Worm (Caenorhabditis elegans): ENCODE measurements around the gene nhr-239.

DNA sequence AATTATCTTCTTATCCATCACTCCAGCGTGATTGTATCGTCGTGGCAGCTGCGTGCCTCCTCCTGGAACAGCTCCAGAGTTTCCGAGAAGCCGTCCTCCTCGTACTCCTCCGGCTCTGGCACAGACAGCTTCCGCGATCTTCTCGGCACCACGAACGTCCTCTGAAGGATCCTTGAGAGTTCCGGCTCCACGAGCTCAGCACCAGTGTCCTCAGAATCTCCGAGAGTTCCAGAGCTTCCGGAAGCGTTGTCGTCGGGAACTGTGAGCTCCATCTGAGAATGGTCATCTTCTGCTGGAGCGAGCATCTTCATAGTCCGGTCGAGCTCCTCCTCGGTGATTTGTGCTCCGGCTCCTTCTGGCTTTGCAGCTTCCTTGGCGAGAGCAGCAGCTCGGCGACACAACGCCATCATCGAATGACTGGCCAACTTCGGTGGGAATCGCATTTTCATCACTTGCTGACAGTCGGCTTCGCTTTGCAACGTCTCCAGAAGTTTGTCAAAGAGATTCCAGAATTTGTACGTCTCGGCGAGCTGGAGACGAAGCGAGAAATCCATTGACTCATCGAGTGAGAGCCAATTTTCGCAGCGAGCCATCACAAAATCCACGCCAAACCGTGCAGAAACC is 1.6 kb downstream of the nhr-239 start:
- no peak for TF ChIP-seq sea-2 (GFP tag; IDR thresholded peaks at IDR 0.05)
- no peak for TF ChIP-seq ekl-4 (GFP tag; IDR thresholded peaks at IDR 0.05)
- no peak for TF ChIP-seq mel-28 (tag; optimal IDR thresholded peaks at IDR 0.05; ENCODE audit: borderline replicate concordance)
- no peak for TF ChIP-seq F49E8.2 (tag; optimal IDR thresholded peaks at IDR 0.05; ENCODE audit: insufficient read depth)
- TF ChIP-seq ccch-3 (GFP tag; optimal IDR thresholded peaks at IDR 0.05) = no peak
- no peak for TF ChIP-seq bed-2 (GFP tag; IDR thresholded peaks at IDR 0.05)
- TF ChIP-seq B0019.2 (GFP tag; conservative IDR thresholded peaks at IDR 0.05) = no peak

Measured in whole organism, young adult.